Worm (Caenorhabditis elegans) whole organism, L1 larva: ENCODE results near the gene lips-10.

Experiments used
- C16A3.4 ChIP-seq: fragments of 150-350 bp; optimal IDR thresholded peaks from 2 replicates; lab custom pipeline; 2014; ENCODE audit warnings: missing biosample characterization, missing genetic modification characterization
- egl-27 ChIP-seq, 2 experiments: fragments of 150-350 bp in 1 of 2; sonication (generic microtip); optimal IDR thresholded peaks; 3 replicates each; lab custom pipeline; 2017 to 2018; ENCODE audit warnings: missing biosample characterization in 2 of 2, missing genetic modification characterization in 2 of 2, missing genetic modification reagents in 2 of 2
- nhr-77 ChIP-seq: fragments of 150-350 bp; optimal IDR thresholded peaks from 2 replicates; lab custom pipeline; 2014; ENCODE audit warnings: missing biosample characterization, missing genetic modification characterization
- nhr-84 ChIP-seq: sonication (generic microtip); optimal IDR thresholded peaks from 2 replicates; lab custom pipeline; 2017; ENCODE audit warnings: missing biosample characterization, missing genetic modification characterization
- nhr-90 ChIP-seq: sonication (generic microtip); optimal IDR thresholded peaks from 2 replicates; lab custom pipeline; 2016; ENCODE audit warnings: mild to moderate bottlenecking, missing genetic modification characterization, missing compliant biosample characterization; ENCODE audit not compliant: poor library complexity
- zip-4 ChIP-seq: fragments of 200-800 bp; sonication (Bioruptor generic); optimal IDR thresholded peaks from 2 replicates; lab custom pipeline; 2018; ENCODE audit warnings: mild to moderate bottlenecking, missing genetic modification characterization, moderate library complexity, missing compliant biosample characterization

DNA sequence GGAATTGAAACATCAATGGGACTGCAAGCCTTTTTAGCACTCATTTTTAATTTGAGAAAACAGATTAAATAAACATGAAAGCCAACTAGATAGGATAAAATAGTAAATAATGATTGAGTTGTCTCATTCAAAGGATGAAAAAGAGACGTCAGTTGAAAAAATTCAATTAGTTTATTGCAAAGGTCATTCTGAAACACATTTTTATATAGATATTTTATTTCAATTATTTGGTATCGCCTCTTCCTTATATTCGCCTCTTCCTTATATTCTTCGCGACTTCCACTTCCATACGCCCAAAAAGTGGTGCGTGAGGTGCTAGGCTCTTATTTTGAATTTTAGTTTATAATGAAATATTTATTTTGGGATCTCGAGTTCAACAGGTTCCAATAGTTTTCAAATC lies 4.0 kb upstream of the lips-10 start, which contains the start of gene acp-4:
- TF ChIP-seq nhr-77 (tag; lab: Kevin White, UChicago) (no peak), nhr-84 (no peak), egl-27 (tag; optimal IDR thresholded peaks at IDR 0.05; lab: Kevin White, UChicago) (no peak), zip-4 (GFP tag; lab: Kevin White, UChicago) (no peak), nhr-90 (tag; lab: Kevin White, UChicago) (no peak), C16A3.4 (tag; lab: Kevin White, UChicago) (no peak)
